Worm (Caenorhabditis elegans): ENCODE results near the gene Y43F8B.29.

The Y43F8B.29 gene

DNA sequence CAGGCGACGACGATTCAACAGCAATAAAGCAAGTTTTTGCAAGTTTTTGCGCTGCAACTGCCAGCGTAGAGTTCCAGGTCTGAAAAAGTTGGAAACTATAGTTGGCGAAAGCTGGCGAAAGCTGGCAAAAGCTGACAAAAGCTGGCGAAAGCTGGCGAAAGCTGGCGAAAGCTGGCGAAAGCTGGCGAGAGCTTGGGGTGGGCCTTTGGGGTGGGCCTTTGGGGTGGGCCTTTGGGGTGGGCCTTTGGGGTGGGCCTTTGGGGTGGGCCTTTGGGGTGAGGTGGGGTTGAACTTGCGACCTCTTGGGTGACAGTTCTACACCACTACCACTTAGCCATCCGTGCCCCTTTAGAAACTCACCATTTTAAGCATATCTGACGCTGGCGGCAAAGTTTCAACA is 3.7 kb downstream of the Y43F8B.29 start:
- no peak for TF ChIP-seq hlh-30 (tag; optimal IDR thresholded peaks at IDR 0.05; ENCODE audit: insufficient read depth)
- no peak for TF ChIP-seq dpl-1 (GFP tag; optimal IDR thresholded peaks at IDR 0.05)
- TF ChIP-seq set-16 (GFP tag; IDR thresholded peaks at IDR 0.05), result peak; percentile 89
- no peak for TF ChIP-seq unc-62 (GFP tag; optimal IDR thresholded peaks at IDR 0.05 in 1 of 2)
- TF ChIP-seq unc-62 (tag; optimal IDR thresholded peaks at IDR 0.05), result no peak
- TF ChIP-seq snpc-1.2 (GFP tag; IDR thresholded peaks at IDR 0.05), result 0 out of 2 replicates have a peak, but pooled peaks have one; percentile 20

DNA sequence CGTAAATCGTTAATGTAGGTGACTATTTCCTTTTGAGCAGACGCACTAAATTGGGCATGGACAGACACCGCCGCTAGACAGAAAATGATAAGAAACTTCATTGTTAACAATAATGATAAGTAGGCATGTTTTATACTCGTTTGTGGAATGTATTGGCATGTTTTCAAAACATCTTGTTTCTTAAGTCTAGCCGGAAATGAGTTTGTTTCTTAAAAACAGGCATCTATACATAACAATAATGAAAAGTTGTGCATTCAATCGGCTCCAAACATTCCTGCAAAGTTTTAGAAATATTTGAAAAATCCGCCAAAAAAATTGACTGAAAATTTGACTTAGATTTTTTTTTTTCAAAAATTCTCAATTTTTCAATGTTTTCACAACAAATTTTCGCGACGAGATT is 4.2 kb downstream of the Y43F8B.29 start, which contains the start of gene scl-21:
TSS of gene scl-21 (minus strand) at position 101 of the 400 bp plus-strand sequence.
- TF ChIP-seq fos-1 (tag; optimal IDR thresholded peaks at IDR 0.05) (no peak), zfp-3 (GFP tag; conservative IDR thresholded peaks at IDR 0.05) (no peak), snpc-1.2 (GFP tag; IDR thresholded peaks at IDR 0.05) (no peak)

DNA sequence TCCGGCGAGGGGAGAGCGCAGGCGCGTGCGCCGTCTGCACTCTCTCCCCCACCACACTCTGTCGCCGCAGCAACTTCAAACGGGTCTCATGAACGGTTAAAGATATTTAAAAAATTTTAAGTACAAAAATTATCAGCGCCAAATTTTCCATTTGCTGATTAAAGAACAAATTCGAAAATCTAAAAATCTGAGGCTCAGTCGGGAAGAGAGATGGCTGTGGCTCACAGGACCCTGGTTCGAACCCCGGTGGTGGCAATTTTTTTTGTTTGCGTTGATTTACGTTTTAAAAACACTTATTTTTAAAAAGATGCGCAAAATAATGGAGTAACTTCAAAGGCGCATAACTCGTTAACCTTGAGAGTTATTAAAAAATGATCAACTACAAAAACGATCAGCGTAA is 5.7 kb downstream of the Y43F8B.29 start:
- TF ChIP-seq pha-4 (GFP tag; IDR thresholded peaks at IDR 0.05), result no peak
- TF ChIP-seq pha-4 (tag; optimal IDR thresholded peaks at IDR 0.05), result no peak
- peak; percentile 2 for TF ChIP-seq aha-1 (tag)

DNA sequence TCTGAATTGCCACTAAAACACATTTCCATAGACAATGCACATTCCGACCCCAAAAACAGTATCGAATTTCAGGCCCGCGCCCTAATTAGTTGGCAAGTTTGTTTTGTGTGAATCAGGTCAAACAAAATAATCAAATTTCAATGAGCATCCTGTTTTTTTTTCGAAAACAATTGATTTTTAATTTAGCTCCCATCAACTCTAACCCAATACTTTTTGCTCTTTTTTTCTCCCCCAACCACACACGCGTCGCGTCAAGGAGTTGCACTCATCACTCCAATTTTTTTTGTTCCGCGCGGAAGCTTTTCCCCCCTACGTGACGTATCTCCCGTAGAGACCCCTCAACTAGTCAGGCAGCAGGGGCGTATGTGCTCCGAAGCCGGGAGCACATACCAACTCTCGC is 10.0 kb downstream of the Y43F8B.29 start:
- TF ChIP-seq zag-1 (tag; optimal IDR thresholded peaks at IDR 0.05), result no peak
- TF ChIP-seq unc-62 (GFP tag; optimal IDR thresholded peaks at IDR 0.05 in 1 of 2), result peak in 1 of 2 experiments; percentile 97
- no peak for TF ChIP-seq unc-62 (tag; optimal IDR thresholded peaks at IDR 0.05)
- no peak for TF ChIP-seq lim-7 (GFP tag; IDR thresholded peaks at IDR 0.05)
- no peak for TF ChIP-seq ceh-82 (tag; optimal IDR thresholded peaks at IDR 0.05)
- TF ChIP-seq pqm-1 (tag; optimal IDR thresholded peaks at IDR 0.05), result no peak
- TF ChIP-seq F26F4.8 (GFP tag; conservative IDR thresholded peaks at IDR 0.05), result no peak
- TF ChIP-seq nhr-111 (GFP tag; optimal IDR thresholded peaks at IDR 0.05), result no peak
- no peak for TF ChIP-seq nhr-76 (tag; optimal IDR thresholded peaks at IDR 0.05)

DNA sequence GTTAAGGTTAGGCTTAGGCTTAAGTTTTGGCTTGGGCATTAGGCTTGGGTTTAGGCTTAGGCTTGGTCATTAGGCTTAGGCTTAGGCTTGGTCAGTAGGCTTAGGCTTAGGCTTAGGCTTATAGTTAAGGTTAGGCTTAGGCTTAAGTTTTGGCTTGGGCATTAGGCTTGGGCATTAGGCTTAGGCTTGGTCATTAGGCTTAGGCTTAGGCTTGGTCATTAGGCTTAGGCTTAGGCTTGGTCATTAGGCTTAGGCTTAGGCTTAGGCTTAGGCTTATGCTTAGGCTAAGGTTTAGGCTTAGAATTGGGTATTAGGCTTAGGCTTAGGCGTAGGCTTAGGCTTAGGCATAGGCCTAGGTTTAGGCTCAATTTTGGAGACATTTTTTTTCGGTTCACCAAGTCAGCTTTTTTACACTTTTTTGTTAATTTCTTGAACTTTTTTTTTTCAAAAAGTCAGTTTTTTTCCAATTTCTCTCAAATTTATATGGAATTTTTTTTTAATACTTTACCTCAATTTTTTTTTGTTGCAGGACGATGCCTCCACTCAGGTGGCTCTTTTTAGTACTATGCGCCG is 11.3 kb downstream of the Y43F8B.29 start, which contains the start of gene Y43F8B.3:
TSS of gene Y43F8B.3 (plus strand) at position 523 of the 573 bp plus-strand sequence.
- no peak for TF ChIP-seq egl-27 (tag; optimal IDR thresholded peaks at IDR 0.05)
- TF ChIP-seq arid-1 (GFP tag; conservative IDR thresholded peaks at IDR 0.05), result no peak
- no peak for TF ChIP-seq Y105C5A.15 (GFP tag; IDR thresholded peaks at IDR 0.05)
- TF ChIP-seq nhr-41 (GFP tag; IDR thresholded peaks at IDR 0.05), result no peak
- TF ChIP-seq lin-15B (tag; optimal IDR thresholded peaks at IDR 0.05), result no peak
- no peak for TF ChIP-seq php-3 (GFP tag; IDR thresholded peaks at IDR 0.05)
- TF ChIP-seq ceh-28 (tag; optimal IDR thresholded peaks at IDR 0.05), result no peak
- no peak for TF ChIP-seq fos-1 (tag; optimal IDR thresholded peaks at IDR 0.05)
- TF ChIP-seq ceh-62 (tag; optimal IDR thresholded peaks at IDR 0.05), result no peak
- TF ChIP-seq unc-62 (GFP tag; optimal IDR thresholded peaks at IDR 0.05 in 1 of 2), result no peak
- TF ChIP-seq unc-62 (tag; optimal IDR thresholded peaks at IDR 0.05), result no peak
- TF ChIP-seq lin-38 (GFP tag; IDR thresholded peaks at IDR 0.05), result no peak
- no peak for TF ChIP-seq tag-97 (GFP tag; IDR thresholded peaks at IDR 0.05)
- no peak for TF ChIP-seq mxl-2 (GFP tag; conservative IDR thresholded peaks at IDR 0.05)
- TF ChIP-seq pha-4 (GFP tag; IDR thresholded peaks at IDR 0.05), result no peak
- no peak for TF ChIP-seq pha-4 (tag; optimal IDR thresholded peaks at IDR 0.05)
- no peak for TF ChIP-seq madf-9 (GFP tag; conservative IDR thresholded peaks at IDR 0.05)
- no peak for TF ChIP-seq nhr-25 (tag; optimal IDR thresholded peaks at IDR 0.05; ENCODE audit: borderline replicate concordance, insufficient read depth)
- TF ChIP-seq hlh-11 (tag; optimal IDR thresholded peaks at IDR 0.05), result no peak

DNA sequence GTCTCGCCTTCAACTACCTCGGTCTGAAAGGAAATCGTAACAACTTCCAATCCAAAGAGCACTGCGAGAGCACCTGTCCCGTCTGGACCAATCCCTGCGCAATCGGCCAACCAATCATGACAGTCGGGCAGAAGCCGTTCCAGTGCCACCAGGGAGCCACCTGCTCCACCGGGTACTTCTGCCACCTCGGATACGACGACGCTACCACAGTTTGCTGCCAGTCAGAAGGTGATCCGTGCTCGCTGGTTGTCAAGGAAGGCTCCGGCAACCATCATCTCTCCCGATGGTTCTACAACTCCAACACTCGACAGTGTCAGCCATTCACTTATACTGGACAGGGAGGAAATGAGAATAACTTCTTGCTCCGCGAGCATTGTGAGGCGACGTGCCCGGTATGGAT is 17.7 kb downstream of the Y43F8B.29 start:
- TF ChIP-seq unc-39 (tag; optimal IDR thresholded peaks at IDR 0.05) (no peak), arid-1 (GFP tag; conservative IDR thresholded peaks at IDR 0.05) (no peak), set-16 (GFP tag; IDR thresholded peaks at IDR 0.05) (peak; percentile 79)
